Worm (Caenorhabditis elegans) whole organism, midembryonic: ENCODE measurements around the gene srz-14.

Experiments used
- klf-2 ChIP-seq: fragments of 200-800 bp; sonication (Bioruptor generic); conservative IDR thresholded peaks from 2 replicates; pipeline ENCODE4 v1.3.6; 2022; ENCODE audit warnings: missing genetic modification reagents, missing genetic modification characterization, missing compliant biosample characterization
- tab-1 ChIP-seq: fragments of 200-800 bp; sonication (Bioruptor generic); IDR thresholded peaks from 2 replicates; pipeline ENCODE4 v1.3.6; 2022; ENCODE audit warnings: missing genetic modification characterization, missing compliant biosample characterization
- ztf-23 ChIP-seq: fragments of 200-800 bp; sonication (Bioruptor generic); IDR thresholded peaks from 2 replicates; pipeline ENCODE4 v1.3.6; 2022; ENCODE audit warnings: missing genetic modification reagents, missing genetic modification characterization, missing compliant biosample characterization

- no peak for TF ChIP-seq ztf-23 (GFP tag; lab: Robert Waterston, UW)
- no peak for TF ChIP-seq klf-2
- TF ChIP-seq tab-1 = no peak
These were observed 35.7 kb downstream of the srz-14 start, which contains the start of gene glc-1 for ce11 chrV:16218972-16219757.
